Fruit fly (Drosophila melanogaster): ENCODE data around the gene CG13855.

CG13855 gene

DNA sequence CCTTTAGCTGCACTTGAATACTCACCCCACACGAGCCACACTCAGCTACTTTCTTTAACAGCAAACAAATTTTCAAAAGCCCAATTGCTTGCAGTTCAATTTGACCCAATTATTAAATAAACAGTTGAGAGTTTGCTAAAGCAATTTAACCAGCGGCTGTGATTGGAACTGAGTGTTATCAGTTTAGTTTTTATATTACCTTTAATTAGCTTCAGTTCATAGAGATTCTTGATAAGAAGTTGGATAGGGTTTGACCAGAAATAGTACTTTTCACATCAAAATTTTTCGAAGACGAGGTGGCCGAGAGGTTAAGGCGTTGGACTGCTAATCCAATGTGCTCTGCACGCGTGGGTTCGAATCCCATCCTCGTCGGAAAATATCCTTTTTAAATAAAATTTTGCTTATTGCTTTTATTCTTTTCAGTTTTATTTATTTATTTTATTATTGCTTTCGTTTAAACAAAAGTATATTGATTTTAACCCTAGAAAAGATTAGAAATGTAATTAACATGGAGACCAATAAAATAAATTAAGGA lies 9.4 kb upstream of the CG13855 start (continued):
- TF ChIP-seq hbn (GFP tag; IDR thresholded peaks at IDR 0.05; ENCODE audit: partially characterized antibody) (no peak), CG5245 (GFP tag; optimal IDR thresholded peaks at IDR 0.05) (no peak), NC2α (GFP tag; optimal IDR thresholded peaks at IDR 0.05) (no peak), stc (GFP tag; IDR thresholded peaks at IDR 0.05) (no peak), zen2 (GFP tag; IDR thresholded peaks at IDR 0.05; ENCODE audit: partially characterized antibody) (no peak), dmrt11E (tag; optimal IDR thresholded peaks at IDR 0.05) (no peak), CG10321 (GFP tag; IDR thresholded peaks at IDR 0.05) (no peak), CG17359 (tag; optimal IDR thresholded peaks at IDR 0.05) (no peak), C15 (GFP tag; IDR thresholded peaks at IDR 0.05) (no peak), mirr (GFP tag; optimal IDR thresholded peaks at IDR 0.05) (no peak), Sox102F (GFP tag; optimal IDR thresholded peaks at IDR 0.05) (no peak), ase (GFP tag; IDR thresholded peaks at IDR 0.05) (no peak), dm (GFP tag; optimal IDR thresholded peaks at IDR 0.05) (no peak), trem (tag; optimal IDR thresholded peaks at IDR 0.05) (no peak), CG2889 (GFP tag; IDR thresholded peaks at IDR 0.05) (no peak), CG8765 (GFP tag; IDR thresholded peaks at IDR 0.05) (no peak), Vsx1 (GFP tag; optimal IDR thresholded peaks at IDR 0.05) (peak; percentile 85), CG1233 (GFP tag; optimal IDR thresholded peaks at IDR 0.05) (no peak), Xbp1 (GFP tag; optimal IDR thresholded peaks at IDR 0.05) (no peak), CG4424 (GFP tag; optimal IDR thresholded peaks at IDR 0.05) (no peak), CG16813 (GFP tag; IDR thresholded peaks at IDR 0.05; ENCODE audit: partially characterized antibody) (peak; percentile 66), zfh1 (GFP tag; IDR thresholded peaks at IDR 0.05) (no peak), CG6175 (GFP tag; IDR thresholded peaks at IDR 0.05) (no peak), Atf-2 (GFP tag; optimal IDR thresholded peaks at IDR 0.05) (no peak), chif (GFP tag; optimal IDR thresholded peaks at IDR 0.05) (no peak), Atf3 (GFP tag; optimal IDR thresholded peaks at IDR 0.05) (no peak), GATAe (GFP tag; conservative IDR thresholded peaks at IDR 0.05) (no peak), eve (GFP tag; optimal IDR thresholded peaks at IDR 0.05) (no peak), yki (optimal IDR thresholded peaks at IDR 0.05) (no peak), Hand (GFP tag; optimal IDR thresholded peaks at IDR 0.05) (no peak), amos (GFP tag; IDR thresholded peaks at IDR 0.05; ENCODE audit: partially characterized antibody) (peak; percentile 78; the same call in 1 of the 2 replicates), CTCF (GFP tag; optimal IDR thresholded peaks at IDR 0.05) (no peak), CG7839 (tag; optimal IDR thresholded peaks at IDR 0.05) (no peak), wor (GFP tag; IDR thresholded peaks at IDR 0.05) (no peak), Max (GFP tag; optimal IDR thresholded peaks at IDR 0.05) (no peak), CG33557 (GFP tag; optimal IDR thresholded peaks at IDR 0.05) (no peak), jigr1 (GFP tag; IDR thresholded peaks at IDR 0.05) (no peak), CG13424 (tag; optimal IDR thresholded peaks at IDR 0.05) (no peak), gcm2 (GFP tag; optimal IDR thresholded peaks at IDR 0.05) (no peak), Meics (GFP tag; optimal IDR thresholded peaks at IDR 0.05) (no peak), shn (GFP tag; optimal IDR thresholded peaks at IDR 0.05) (no peak), Opbp (GFP tag; IDR thresholded peaks at IDR 0.05; ENCODE audit: partially characterized antibody) (peak; percentile 55; the same call in 1 of the 3 replicates), CG17612 (GFP tag; IDR thresholded peaks at IDR 0.05) (no peak), lab (GFP tag; optimal IDR thresholded peaks at IDR 0.05) (no peak), Lim3 (GFP tag; IDR thresholded peaks at IDR 0.05) (peak; percentile 19; the same call in 1 of the 2 replicates), CG10147 (GFP tag; optimal IDR thresholded peaks at IDR 0.05) (no peak), CG8290 (GFP tag; optimal IDR thresholded peaks at IDR 0.05) (no peak), CG8290 (tag; optimal IDR thresholded peaks at IDR 0.05) (peak in 1 of 2 experiments; percentile 22), CG14667 (GFP tag; IDR thresholded peaks at IDR 0.05) (no peak), pho (GFP tag; optimal IDR thresholded peaks at IDR 0.05) (no peak), HLH54F (GFP tag; optimal IDR thresholded peaks at IDR 0.05) (no peak), CG14860 (GFP tag; IDR thresholded peaks at IDR 0.05; ENCODE audit: partially characterized antibody) (0 out of 3 replicates have a peak, but pooled peaks have one; percentile 35)
